Worm (Caenorhabditis elegans) whole organism, L3 larva: Measurements from ENCODE around the gene mob-4.
A peak's percentile ranks its signal among the peaks of the same experiment; 100 is the strongest.

Source experiments
- R02D3.7 ChIP-seq: fragments of 150-350 bp; optimal IDR thresholded peaks from 2 replicates; lab custom pipeline; 2014; ENCODE audit warnings: missing biosample characterization, missing genetic modification characterization
- ZK546.5 ChIP-seq: sonication (generic microtip); optimal IDR thresholded peaks from 2 replicates; lab custom pipeline; 2017; ENCODE audit warnings: missing biosample characterization, missing genetic modification characterization
- aly-2 ChIP-seq: fragments of 150-350 bp; optimal IDR thresholded peaks from 2 replicates; lab custom pipeline; 2014; ENCODE audit warnings: missing biosample characterization, missing genetic modification characterization
- ceh-16 ChIP-seq: sonication (generic microtip); optimal IDR thresholded peaks from 2 replicates; lab custom pipeline; 2017; ENCODE audit warnings: missing biosample characterization, missing genetic modification characterization
- egl-27 ChIP-seq: sonication (generic microtip); optimal IDR thresholded peaks from 4 replicates; lab custom pipeline; 2017; ENCODE audit warnings: missing biosample characterization, missing genetic modification reagents, missing genetic modification characterization
- lin-39 ChIP-seq: fragments of 150-350 bp; optimal IDR thresholded peaks from 2 replicates; lab custom pipeline; 2018; ENCODE audit warnings: missing biosample characterization, missing genetic modification reagents, missing genetic modification characterization
- mdl-1 ChIP-seq: fragments of 150-350 bp; optimal IDR thresholded peaks from 2 replicates; lab custom pipeline; 2014; ENCODE audit warnings: missing biosample characterization, missing genetic modification characterization
- nhr-67 ChIP-seq: fragments of 150-350 bp; optimal IDR thresholded peaks from 2 replicates; lab custom pipeline; 2014; ENCODE audit warnings: missing biosample characterization, missing genetic modification characterization
- pha-4 ChIP-seq: fragments of 150-350 bp; optimal IDR thresholded peaks from 2 replicates; lab custom pipeline; 2014; ENCODE audit warnings: missing biosample characterization, missing genetic modification reagents, missing genetic modification characterization
- ztf-11 ChIP-seq: fragments of 150-350 bp; optimal IDR thresholded peaks from 2 replicates; lab custom pipeline; 2014; ENCODE audit warnings: missing biosample characterization, missing genetic modification characterization

ce11 chrIII:8254938-8255337, 30.0 kb downstream of the mob-4 start, which contains the start of gene F09G8.5:
- no peak for TF ChIP-seq ztf-11 (tag; lab: Kevin White, UChicago)
- TF ChIP-seq R02D3.7 (tag; lab: Kevin White, UChicago) = no peak
- peak; percentile 53 for TF ChIP-seq lin-39 (tag; lab: Kevin White, UChicago)
- TF ChIP-seq ceh-16 (tag; lab: Kevin White, UChicago) = no peak
- no peak for TF ChIP-seq aly-2 (tag; lab: Kevin White, UChicago)
- no peak for TF ChIP-seq ZK546.5 (tag; lab: Kevin White, UChicago)
- no peak for TF ChIP-seq mdl-1 (tag; lab: Kevin White, UChicago)
- no peak for TF ChIP-seq egl-27 (tag; lab: Kevin White, UChicago)
- no peak for TF ChIP-seq pha-4 (tag; lab: Kevin White, UChicago)
- TF ChIP-seq nhr-67 (tag; lab: Kevin White, UChicago) = no peak
